Worm (Caenorhabditis elegans) whole organism, L4 larva: Measurements from ENCODE around the gene spsb-2.
A peak's percentile ranks its signal among the peaks of the same experiment; 100 is the strongest.

Source experiments
- ama-1 ChIP-seq: fragments of 150-350 bp; optimal IDR thresholded peaks from 2 replicates; lab custom pipeline; 2014; ENCODE audit warnings: inconsistent platforms, mixed read lengths
- ceh-32 ChIP-seq: sonication (generic microtip); optimal IDR thresholded peaks from 2 replicates; lab custom pipeline; 2016; ENCODE audit warnings: mild to moderate bottlenecking, missing genetic modification characterization, missing compliant biosample characterization; ENCODE audit not compliant: poor library complexity
- ces-1 ChIP-seq: fragments of 150-350 bp; sonication (generic microtip); optimal IDR thresholded peaks from 4 replicates; lab custom pipeline; 2014; ENCODE audit warnings: missing biosample characterization, missing genetic modification reagents, missing genetic modification characterization
- fkh-10 ChIP-seq: fragments of 150-350 bp; optimal IDR thresholded peaks from 2 replicates; lab custom pipeline; 2014; ENCODE audit warnings: missing biosample characterization, missing genetic modification reagents, missing genetic modification characterization
- mep-1 ChIP-seq: fragments of 150-350 bp; sonication (generic microtip); optimal IDR thresholded peaks from 3 replicates; lab custom pipeline; 2014; ENCODE audit warnings: missing biosample characterization, missing genetic modification characterization
- mxl-2 ChIP-seq: fragments of 200-800 bp; sonication (Bioruptor generic); conservative IDR thresholded peaks from 2 replicates; pipeline ENCODE4 v1.3.6; 2022; ENCODE audit warnings: missing genetic modification reagents, missing genetic modification characterization, missing compliant biosample characterization
- nhr-237 ChIP-seq: sonication (generic microtip); optimal IDR thresholded peaks from 2 replicates; lab custom pipeline; 2017; ENCODE audit warnings: missing biosample characterization, missing genetic modification characterization
- nhr-41 ChIP-seq: fragments of 200-800 bp; sonication (Bioruptor generic); IDR thresholded peaks from 2 replicates; pipeline ENCODE4 v1.3.6; 2022; ENCODE audit warnings: missing genetic modification reagents, missing genetic modification characterization, missing compliant biosample characterization
- nhr-6 ChIP-seq: fragments of 150-350 bp; optimal IDR thresholded peaks from 2 replicates; lab custom pipeline; 2014; ENCODE audit warnings: missing biosample characterization, missing genetic modification characterization
- skn-1 ChIP-seq: fragments of 150-350 bp; optimal IDR thresholded peaks from 2 replicates; lab custom pipeline; 2014; ENCODE audit warnings: missing biosample characterization, missing genetic modification characterization
- snpc-1.2 ChIP-seq: fragments of 200-800 bp; sonication (Bioruptor generic); IDR thresholded peaks from 2 replicates; pipeline ENCODE4 v1.3.6; 2022; ENCODE audit warnings: missing genetic modification reagents, missing genetic modification characterization, missing compliant biosample characterization
- snpc-4 ChIP-seq: fragments of 150-350 bp; optimal IDR thresholded peaks from 2 replicates; lab custom pipeline; 2014; ENCODE audit warnings: missing biosample characterization, missing genetic modification characterization
- zfp-3 ChIP-seq: fragments of 200-800 bp; sonication (Bioruptor generic); conservative IDR thresholded peaks from 2 replicates; pipeline ENCODE4 v1.3.6; 2022; ENCODE audit warnings: missing genetic modification reagents, missing genetic modification characterization, missing compliant biosample characterization
- zip-2 ChIP-seq: fragments of 150-350 bp; optimal IDR thresholded peaks from 2 replicates; lab custom pipeline; 2014; ENCODE audit warnings: missing biosample characterization, missing genetic modification characterization

DNA sequence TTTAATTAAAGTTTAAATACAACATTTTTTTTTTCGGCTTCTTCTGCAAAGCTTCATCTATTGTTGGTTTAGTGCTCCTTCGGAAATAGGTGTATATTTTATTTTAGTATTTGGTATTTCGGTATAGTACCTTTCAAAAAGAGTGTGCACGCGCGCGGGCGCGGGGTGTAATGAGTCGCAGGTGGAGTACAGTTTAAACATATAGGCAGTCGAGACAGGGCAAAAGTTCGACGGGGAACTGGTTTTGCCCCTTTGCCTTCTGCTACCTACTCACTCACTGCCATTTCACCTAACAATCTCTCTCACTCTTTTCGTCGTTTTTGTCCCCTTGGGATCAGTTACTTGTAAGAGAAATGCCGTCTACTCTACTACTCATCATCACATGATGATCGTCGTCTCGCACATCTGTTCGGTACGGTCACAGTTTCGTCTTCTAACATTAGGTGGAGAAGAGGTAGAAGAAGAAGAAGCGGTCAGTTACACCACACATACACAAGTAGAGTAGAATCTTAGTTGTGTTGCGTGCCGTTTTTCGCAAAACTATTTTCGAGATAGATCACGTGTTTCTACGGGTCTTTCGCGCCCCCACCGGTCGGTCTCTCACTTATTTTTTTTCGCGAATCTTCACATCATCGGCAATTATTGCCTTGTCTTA, 17.8 kb upstream of the spsb-2 start:
- TF ChIP-seq fkh-10 (GFP tag; lab: Kevin White, UChicago) (no peak), ces-1 (no peak), nhr-6 (no peak), ceh-32 (tag; lab: Kevin White, UChicago) (no peak), skn-1 (tag; lab: Kevin White, UChicago) (no peak), mxl-2 (GFP tag; lab: Robert Waterston, UW) (no peak), snpc-4 (no peak), mep-1 (tag; lab: Kevin White, UChicago) (peak; percentile 54), zip-2 (tag; lab: Kevin White, UChicago) (no peak), nhr-41 (GFP tag; lab: Robert Waterston, UW) (no peak), nhr-237 (tag; lab: Kevin White, UChicago) (no peak), ama-1 (lab: Kevin White, UChicago) (peak; percentile 76), zfp-3 (GFP tag; lab: Robert Waterston, UW) (no peak), snpc-1.2 (GFP tag; lab: Robert Waterston, UW) (no peak)
